Worm (Caenorhabditis elegans): ENCODE results near the gene mec-4.

- TF ChIP-seq cog-1 (tag; optimal IDR thresholded peaks at IDR 0.05): no peak
- no peak for TF ChIP-seq med-1 (GFP tag; optimal IDR thresholded peaks at IDR 0.05; ENCODE audit: insufficient read depth)
- no peak for TF ChIP-seq tab-1 (GFP tag; IDR thresholded peaks at IDR 0.05)
- no peak for TF ChIP-seq ztf-29 (GFP tag; IDR thresholded peaks at IDR 0.05)
- TF ChIP-seq ztf-23 (GFP tag; IDR thresholded peaks at IDR 0.05): no peak
- no peak for TF ChIP-seq flt-1 (GFP tag; IDR thresholded peaks at IDR 0.05)
- no peak for TF ChIP-seq klf-2 (GFP tag; conservative IDR thresholded peaks at IDR 0.05)
These were observed 36.0 kb upstream of the mec-4 start for ce11 chrX:16842935-16843334.

Data from whole organism, midembryonic.